Worm (Caenorhabditis elegans) whole organism, young adult: Measurements from ENCODE around the gene oac-48.

ENCODE experiments used
- C06A6.2 ChIP-seq: fragments of 200-800 bp; sonication (Bioruptor generic); conservative IDR thresholded peaks from 2 replicates; pipeline ENCODE4 v1.3.6; 2022; ENCODE audit warnings: missing genetic modification characterization, missing compliant biosample characterization
- let-526 ChIP-seq: fragments of 200-800 bp; sonication (Bioruptor generic); IDR thresholded peaks from 2 replicates; pipeline ENCODE4 v1.3.6; 2022; ENCODE audit warnings: missing genetic modification reagents, missing genetic modification characterization, missing compliant biosample characterization
- nfyb-1 ChIP-seq: fragments of 200-800 bp; sonication (Bioruptor generic); IDR thresholded peaks from 2 replicates; pipeline ENCODE4 v1.3.6; 2022; ENCODE audit warnings: missing genetic modification reagents, missing genetic modification characterization, missing compliant biosample characterization
- xnd-1 ChIP-seq: sonication (generic microtip); optimal IDR thresholded peaks from 2 replicates; lab custom pipeline; 2016; ENCODE audit warnings: missing genotype, missing genetic modification reagents, missing genetic modification characterization, missing compliant biosample characterization
- ztf-25 ChIP-seq: fragments of 200-800 bp; sonication (Bioruptor generic); IDR thresholded peaks from 2 replicates; pipeline ENCODE4 v1.3.6; 2022; ENCODE audit warnings: missing genetic modification reagents, missing genetic modification characterization, missing compliant biosample characterization

ce11 chrIV:13695720-13696364, 22.2 kb downstream of the oac-48 start:
- no peak for TF ChIP-seq nfyb-1
- no peak for TF ChIP-seq xnd-1 (tag; lab: Kevin White, UChicago)
- no peak for TF ChIP-seq let-526 (GFP tag; lab: Robert Waterston, UW)
- no peak for TF ChIP-seq C06A6.2 (GFP tag; lab: Robert Waterston, UW)
- TF ChIP-seq ztf-25 (GFP tag; lab: Robert Waterston, UW): no peak
